Fruit fly (Drosophila melanogaster): ENCODE measurements around the gene Mst87F.
A peak's percentile ranks its signal among the peaks of the same experiment; 100 is the strongest.

Mst87F gene

dm6 chr3R:13793979-13794665 lies 33.7 kb downstream of the Mst87F start (continued):
- TF ChIP-seq Camta (GFP tag; optimal IDR thresholded peaks at IDR 0.05) (no peak), Neu2 (GFP tag; optimal IDR thresholded peaks at IDR 0.05; ENCODE audit: borderline replicate concordance) (no peak), run (tag; optimal IDR thresholded peaks at IDR 0.05) (no peak), Dip2 (GFP tag; IDR thresholded peaks at IDR 0.05) (no peak), repo (GFP tag; optimal IDR thresholded peaks at IDR 0.05) (no peak), CG3407 (GFP tag; optimal IDR thresholded peaks at IDR 0.05) (peak; percentile 74), CG16813 (GFP tag; IDR thresholded peaks at IDR 0.05; ENCODE audit: partially characterized antibody) (no peak), CG8359 (GFP tag; optimal IDR thresholded peaks at IDR 0.05; ENCODE audit: borderline replicate concordance) (peak; percentile 27), CG15269 (tag; optimal IDR thresholded peaks at IDR 0.05) (peak; percentile 62), Rfx (GFP tag; IDR thresholded peaks at IDR 0.05) (no peak), tna (GFP tag; IDR thresholded peaks at IDR 0.05; ENCODE audit: partially characterized antibody) (no peak), CG7372 (GFP tag; IDR thresholded peaks at IDR 0.05) (no peak), dmrt99B (tag; optimal IDR thresholded peaks at IDR 0.05) (peak; percentile 82), CG5245 (GFP tag; optimal IDR thresholded peaks at IDR 0.05) (peak; percentile 30), B-H1 (GFP tag; IDR thresholded peaks at IDR 0.05) (peak; percentile 28; the same call in 2 of the 3 replicates), Trl (optimal IDR thresholded peaks at IDR 0.05) (no peak), Trl (GFP tag; optimal IDR thresholded peaks at IDR 0.05) (no peak), CG14667 (GFP tag; IDR thresholded peaks at IDR 0.05) (peak; percentile 42; the same call in 1 of the 2 replicates), chn (GFP tag; optimal IDR thresholded peaks at IDR 0.05) (no peak), usp (GFP tag; optimal IDR thresholded peaks at IDR 0.05) (no peak), CG6791 (GFP tag; IDR thresholded peaks at IDR 0.05; ENCODE audit: partially characterized antibody) (no peak), HLHmδ (GFP tag; optimal IDR thresholded peaks at IDR 0.05) (no peak), insv (GFP tag; optimal IDR thresholded peaks at IDR 0.05) (no peak), pzg (GFP tag; optimal IDR thresholded peaks at IDR 0.05) (no peak), stc (GFP tag; IDR thresholded peaks at IDR 0.05) (peak; percentile 74), E2f2 (GFP tag; IDR thresholded peaks at IDR 0.05) (0 out of 2 replicates have a peak, but pooled peaks have one; percentile 27), CG8281 (tag; optimal IDR thresholded peaks at IDR 0.05) (peak; percentile 14), CG9932 (GFP tag; IDR thresholded peaks at IDR 0.05) (no peak), CG14050 (GFP tag; IDR thresholded peaks at IDR 0.05) (peak; percentile 33; the same call in 2 of the 3 replicates), Dip3 (GFP tag; optimal IDR thresholded peaks at IDR 0.05) (no peak), CG9727 (GFP tag; optimal IDR thresholded peaks at IDR 0.05) (peak; percentile 43), Doc3 (GFP tag; IDR thresholded peaks at IDR 0.05; ENCODE audit: partially characterized antibody) (no peak), eve (GFP tag; optimal IDR thresholded peaks at IDR 0.05) (no peak), CG3726 (GFP tag; IDR thresholded peaks at IDR 0.05) (0 out of 3 replicates have a peak, but pooled peaks have one; percentile 12), CG9215 (GFP tag; IDR thresholded peaks at IDR 0.05) (no peak), CG7839 (tag; optimal IDR thresholded peaks at IDR 0.05) (peak; percentile 71), bowl (GFP tag; IDR thresholded peaks at IDR 0.05) (no peak), sr (GFP tag; IDR thresholded peaks at IDR 0.05) (no peak), ems (GFP tag; optimal IDR thresholded peaks at IDR 0.05) (no peak), en (GFP tag; optimal IDR thresholded peaks at IDR 0.05) (no peak), abd-A (tag; optimal IDR thresholded peaks at IDR 0.05) (no peak), croc (GFP tag; conservative IDR thresholded peaks at IDR 0.05) (peak; percentile 75), Lim3 (GFP tag; IDR thresholded peaks at IDR 0.05) (no peak), ash1 (GFP tag; optimal IDR thresholded peaks at IDR 0.05) (no peak), seq (GFP tag; IDR thresholded peaks at IDR 0.05) (no peak), CG1832 (GFP tag; optimal IDR thresholded peaks at IDR 0.05) (no peak), her (GFP tag; optimal IDR thresholded peaks at IDR 0.05) (no peak), Fer2 (tag; optimal IDR thresholded peaks at IDR 0.05) (no peak), CG8089 (GFP tag; optimal IDR thresholded peaks at IDR 0.05) (no peak), sens-2 (GFP tag; IDR thresholded peaks at IDR 0.05) (no peak), lmd (GFP tag; IDR thresholded peaks at IDR 0.05) (peak; percentile 72)
